Worm (Caenorhabditis elegans): Measurements from ENCODE around the gene C25D7.10.
"Not testable (repeated sequence)": the region's sequence is repeated elsewhere in the genome, so short reads cannot be mapped to it uniquely, and the experiment has no call there.

The C25D7.10 gene

DNA sequence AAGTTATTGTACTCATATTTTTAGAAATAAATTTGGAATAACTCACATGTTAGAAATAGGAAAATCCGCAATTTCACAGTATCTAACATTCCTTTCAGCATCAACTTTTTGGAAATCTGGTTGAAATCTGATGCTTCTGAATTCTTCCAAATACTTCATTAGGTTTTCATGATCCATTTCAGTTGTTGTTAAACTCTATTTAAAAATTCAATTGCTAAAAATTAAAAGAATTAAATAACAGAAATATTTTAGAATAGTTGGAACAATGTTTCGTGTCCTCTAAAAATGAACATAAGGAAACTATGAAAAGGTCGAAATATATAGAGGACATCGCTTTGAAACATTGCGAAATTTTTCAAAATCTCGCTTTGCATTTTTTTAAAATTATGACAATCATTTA, 35.9 kb upstream of the C25D7.10 start, which contains the start of gene cng-1:
Gene cng-1 (minus strand): TSS at position 101 of the 400 bp plus-strand sequence.
- not testable (repeated sequence) for TF ChIP-seq ama-1 (optimal IDR thresholded peaks at IDR 0.05); zag-1 (tag; optimal IDR thresholded peaks at IDR 0.05); unc-39 (tag; optimal IDR thresholded peaks at IDR 0.05)

DNA sequence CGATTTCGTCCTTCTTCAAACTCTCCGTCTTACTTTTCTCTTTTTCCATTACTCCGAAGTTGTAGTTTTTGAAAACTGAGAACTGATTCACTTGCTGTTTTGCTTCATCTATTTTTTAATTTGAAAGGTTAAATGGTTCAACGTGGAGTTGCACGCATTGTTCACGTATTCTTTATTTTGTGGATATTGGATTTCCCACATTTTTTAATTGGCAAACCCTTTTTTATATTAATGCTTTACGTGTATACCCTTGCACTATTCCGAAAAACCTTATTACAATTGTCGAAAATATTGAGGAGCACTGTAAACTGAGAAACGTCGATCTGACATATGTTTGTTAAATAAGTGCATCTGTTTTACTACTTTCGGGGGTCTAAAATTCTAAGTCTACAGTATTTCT, 30.5 kb upstream of the C25D7.10 start, which contains the start of gene melo-3:
Gene melo-3 (minus strand): TSS at position 101 of the 400 bp plus-strand sequence.
- TF ChIP-seq ceh-82, tbx-2, lin-15B (tag; optimal IDR thresholded peaks at IDR 0.05): not testable (repeated sequence)

DNA sequence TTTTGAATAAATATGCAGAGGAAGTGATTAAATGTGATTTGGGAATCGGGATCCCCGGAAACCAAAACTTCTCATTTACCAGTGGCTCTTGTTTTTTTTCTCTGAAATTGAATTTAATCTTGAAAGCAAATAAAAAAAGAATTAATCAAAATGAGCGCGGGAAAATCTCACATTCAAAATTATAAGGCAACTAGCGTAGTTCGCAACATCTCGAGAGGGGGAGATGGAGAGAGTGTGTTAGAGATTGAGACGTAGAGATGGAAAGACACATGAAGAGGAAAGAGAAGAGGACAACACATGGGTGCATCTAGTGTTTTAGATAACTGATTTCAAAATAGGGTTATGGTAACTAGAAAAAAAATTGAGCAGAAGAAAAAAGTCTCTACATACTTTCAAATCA, 19.2 kb upstream of the C25D7.10 start, which contains the start of gene sdc-3:
Gene sdc-3 (minus strand): TSS at position 101 of the 400 bp plus-strand sequence.
- TF ChIP-seq mdl-1 (tag; optimal IDR thresholded peaks at IDR 0.05), result no peak
- no peak for TF ChIP-seq nfya-1 (tag; optimal IDR thresholded peaks at IDR 0.05; ENCODE audit: insufficient read depth)
- TF ChIP-seq lsy-12 (tag; optimal IDR thresholded peaks at IDR 0.05), result no peak
- TF ChIP-seq elt-2 (tag; optimal IDR thresholded peaks at IDR 0.05), result peak; percentile 4

DNA sequence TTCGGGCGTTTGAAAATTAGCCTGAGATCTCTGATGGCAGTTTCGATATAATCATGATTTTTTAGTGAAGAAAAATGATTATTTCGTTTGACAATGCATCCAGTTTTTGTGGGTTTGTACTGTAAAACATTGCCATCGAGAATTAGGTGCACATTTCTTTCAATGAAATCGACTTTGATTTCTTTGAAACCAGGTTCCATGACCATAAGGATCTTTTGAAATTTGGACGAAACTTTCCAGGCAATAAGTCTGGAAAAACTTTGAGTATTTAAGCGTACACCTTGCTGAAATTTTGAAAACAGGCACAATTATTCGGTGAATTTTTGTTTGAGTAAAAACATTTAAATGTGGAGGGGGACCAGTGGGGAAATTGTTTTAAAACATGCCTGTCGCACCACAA, 15.5 kb upstream of the C25D7.10 start:
- TF ChIP-seq nhr-77 (tag; optimal IDR thresholded peaks at IDR 0.05) (no peak), elt-1 (tag; optimal IDR thresholded peaks at IDR 0.05) (no peak)

DNA sequence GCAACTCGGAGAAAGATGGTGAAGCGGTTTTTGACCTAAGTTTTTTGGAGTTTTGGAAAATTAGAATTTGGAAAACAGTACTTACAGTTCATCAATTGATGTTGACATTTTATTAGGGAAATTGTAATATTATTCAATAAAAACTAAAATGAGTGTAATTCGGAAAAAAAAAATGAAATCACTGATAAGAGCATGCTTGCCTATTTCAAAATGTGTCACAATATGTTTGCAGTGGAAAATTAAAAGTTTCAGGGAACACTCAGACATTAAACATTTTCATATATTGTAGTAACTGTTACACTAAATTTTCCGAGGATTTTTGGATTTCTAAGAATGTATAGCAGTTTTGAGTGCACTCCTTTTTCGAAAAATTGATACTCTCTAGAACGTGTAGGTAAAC, 14.9 kb upstream of the C25D7.10 start, which contains the start of the genes fbxa-82 and C25D7.5:
Gene fbxa-82 (minus strand): TSS at position 163 of the 400 bp plus-strand sequence.
Gene C25D7.5 (plus strand): TSS at position 283 of the 400 bp plus-strand sequence.
- no peak for TF ChIP-seq ztf-11 (tag; optimal IDR thresholded peaks at IDR 0.05)
- peak; percentile 31 for TF ChIP-seq pha-4 (tag; optimal IDR thresholded peaks at IDR 0.05)
- peak; percentile 41 for TF ChIP-seq pqm-1 (tag; optimal IDR thresholded peaks at IDR 0.05)
- peak; percentile 28 for TF ChIP-seq elt-2 (tag; optimal IDR thresholded peaks at IDR 0.05)

DNA sequence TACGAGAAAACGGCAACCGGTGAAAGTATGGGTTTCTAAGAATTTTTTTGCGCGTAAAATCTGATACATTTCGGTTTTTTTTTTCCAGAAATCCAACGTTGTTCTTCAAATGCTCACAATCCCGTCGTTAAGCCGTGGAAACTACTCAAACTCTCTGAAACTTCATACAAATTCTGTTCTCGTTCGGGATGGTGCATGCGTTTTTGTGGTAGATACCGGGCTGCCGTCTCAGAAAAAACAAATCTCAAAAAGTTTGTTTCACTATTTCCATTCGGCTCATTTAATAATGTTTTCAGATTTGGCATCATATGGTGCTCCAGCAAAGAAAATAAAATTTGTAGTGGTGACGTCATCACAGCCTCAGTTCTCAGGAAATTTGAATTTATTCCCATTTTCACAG, 12.5 kb upstream of the C25D7.10 start:
- TF ChIP-seq hmg-11 (tag; optimal IDR thresholded peaks at IDR 0.05) (no peak), mdl-1 (tag; optimal IDR thresholded peaks at IDR 0.05) (no peak), lin-15B (tag; optimal IDR thresholded peaks at IDR 0.05) (no peak), nhr-11 (tag; optimal IDR thresholded peaks at IDR 0.05) (no peak), fkh-2 (tag; optimal IDR thresholded peaks at IDR 0.05) (no peak), unc-39 (tag; optimal IDR thresholded peaks at IDR 0.05) (no peak), sea-2 (GFP tag; optimal IDR thresholded peaks at IDR 0.05) (no peak), ztf-4 (tag; optimal IDR thresholded peaks at IDR 0.05) (no peak), unc-62 (GFP tag; optimal IDR thresholded peaks at IDR 0.05) (no peak), lsy-12 (tag; optimal IDR thresholded peaks at IDR 0.05) (no peak), R02D3.7 (tag; optimal IDR thresholded peaks at IDR 0.05) (no peak), daf-12 (tag; optimal IDR thresholded peaks at IDR 0.05) (no peak), fkh-10 (GFP tag; optimal IDR thresholded peaks at IDR 0.05) (no peak), pqm-1 (tag; optimal IDR thresholded peaks at IDR 0.05) (no peak), jun-1 (tag; optimal IDR thresholded peaks at IDR 0.05) (no peak), tbx-2 (tag; optimal IDR thresholded peaks at IDR 0.05) (no peak)

DNA sequence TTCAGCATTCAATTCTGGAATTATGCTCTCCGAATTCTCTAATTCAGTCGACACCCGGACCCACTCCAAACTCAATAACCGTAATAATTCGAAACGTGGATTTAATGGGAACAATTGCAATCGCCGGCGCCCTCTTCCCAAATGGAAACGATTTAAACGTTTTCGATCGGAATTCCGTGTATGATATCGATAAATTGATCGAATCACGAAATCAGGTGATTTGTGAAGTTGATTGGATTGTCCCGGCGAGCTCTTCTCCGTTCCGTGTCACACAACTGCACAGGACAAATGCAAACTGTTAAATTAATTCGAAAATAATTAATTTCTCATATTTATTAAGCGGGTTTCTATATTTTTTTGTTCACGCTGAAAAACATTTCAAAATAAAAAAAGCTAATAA, 11.4 kb upstream of the C25D7.10 start, which contains the start of gene C25D7.16:
Gene C25D7.16 (plus strand): TSS at position 301 of the 400 bp plus-strand sequence.
- TF ChIP-seq pha-4 (tag; optimal IDR thresholded peaks at IDR 0.05), result no peak

DNA sequence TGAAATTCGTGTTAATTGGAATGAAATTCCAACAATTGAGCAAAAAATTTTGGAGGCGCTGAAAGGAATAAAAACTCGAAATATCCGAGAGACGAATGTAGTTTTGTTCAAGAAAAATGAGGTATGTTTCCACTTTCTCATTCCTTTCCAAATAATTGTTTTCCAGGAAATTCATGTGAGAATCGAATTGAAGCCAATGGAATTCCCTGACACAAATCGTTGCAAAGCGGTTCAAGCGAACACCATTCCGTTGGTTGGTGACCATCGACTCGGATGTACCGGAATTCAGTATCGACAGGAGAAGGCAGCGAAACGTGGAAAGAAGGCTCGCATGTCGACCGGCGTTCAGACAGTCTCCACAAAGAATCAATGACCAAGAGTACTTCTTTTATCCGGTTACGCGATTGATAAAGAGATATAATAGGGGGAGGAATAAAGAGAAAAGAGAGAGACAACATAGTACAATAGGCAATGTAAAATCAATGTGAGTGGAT, 10.9 kb upstream of the C25D7.10 start:
- TF ChIP-seq nhr-28 (tag; optimal IDR thresholded peaks at IDR 0.05), result no peak

DNA sequence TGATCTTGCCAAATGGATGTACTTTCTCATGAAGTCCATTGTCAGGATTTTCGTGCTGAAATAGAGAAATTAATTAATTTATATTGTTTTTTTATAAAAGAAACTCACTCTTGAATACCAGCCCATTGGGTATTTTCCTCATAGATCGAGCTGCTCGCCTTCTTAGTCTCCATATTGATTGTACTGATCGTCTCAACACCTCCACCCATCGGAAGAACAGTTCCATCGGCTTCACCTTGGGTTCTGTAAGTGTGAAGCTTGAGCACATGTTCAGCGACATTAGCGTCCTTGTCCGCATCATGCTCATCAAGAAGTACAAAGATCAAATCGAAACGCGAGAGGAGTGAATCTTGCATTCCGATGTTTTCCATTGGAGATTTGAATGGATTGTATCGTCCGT, 9.5 kb upstream of the C25D7.10 start:
- TF ChIP-seq ceh-28 (tag; optimal IDR thresholded peaks at IDR 0.05) (no peak), R02D3.7 (tag; optimal IDR thresholded peaks at IDR 0.05) (no peak), jun-1 (tag; optimal IDR thresholded peaks at IDR 0.05) (no peak), fos-1 (tag; optimal IDR thresholded peaks at IDR 0.05) (no peak), ceh-9 (tag; optimal IDR thresholded peaks at IDR 0.05) (no peak), elt-1 (tag; optimal IDR thresholded peaks at IDR 0.05) (no peak), nhr-43 (tag; optimal IDR thresholded peaks at IDR 0.05; ENCODE audit: poor library complexity, severe bottlenecking) (no peak), ztf-11 (tag; optimal IDR thresholded peaks at IDR 0.05) (no peak), pha-4 (tag; optimal IDR thresholded peaks at IDR 0.05) (no peak), aly-2 (tag; optimal IDR thresholded peaks at IDR 0.05) (no peak)

Measured in whole organism, L3 larva.